Fruit fly (Drosophila melanogaster) S2 (cell line): ENCODE data around the gene CG12182.

Experiments used
- CG8478 ChIP-seq: fragments of >200 bp; optimal IDR thresholded peaks from 2 replicates; lab custom pipeline; 2018
- CTCF ChIP-seq, 2 experiments: fragments of >200 bp; optimal IDR thresholded peaks; 2 replicates each; lab custom pipeline; 2018

DNA sequence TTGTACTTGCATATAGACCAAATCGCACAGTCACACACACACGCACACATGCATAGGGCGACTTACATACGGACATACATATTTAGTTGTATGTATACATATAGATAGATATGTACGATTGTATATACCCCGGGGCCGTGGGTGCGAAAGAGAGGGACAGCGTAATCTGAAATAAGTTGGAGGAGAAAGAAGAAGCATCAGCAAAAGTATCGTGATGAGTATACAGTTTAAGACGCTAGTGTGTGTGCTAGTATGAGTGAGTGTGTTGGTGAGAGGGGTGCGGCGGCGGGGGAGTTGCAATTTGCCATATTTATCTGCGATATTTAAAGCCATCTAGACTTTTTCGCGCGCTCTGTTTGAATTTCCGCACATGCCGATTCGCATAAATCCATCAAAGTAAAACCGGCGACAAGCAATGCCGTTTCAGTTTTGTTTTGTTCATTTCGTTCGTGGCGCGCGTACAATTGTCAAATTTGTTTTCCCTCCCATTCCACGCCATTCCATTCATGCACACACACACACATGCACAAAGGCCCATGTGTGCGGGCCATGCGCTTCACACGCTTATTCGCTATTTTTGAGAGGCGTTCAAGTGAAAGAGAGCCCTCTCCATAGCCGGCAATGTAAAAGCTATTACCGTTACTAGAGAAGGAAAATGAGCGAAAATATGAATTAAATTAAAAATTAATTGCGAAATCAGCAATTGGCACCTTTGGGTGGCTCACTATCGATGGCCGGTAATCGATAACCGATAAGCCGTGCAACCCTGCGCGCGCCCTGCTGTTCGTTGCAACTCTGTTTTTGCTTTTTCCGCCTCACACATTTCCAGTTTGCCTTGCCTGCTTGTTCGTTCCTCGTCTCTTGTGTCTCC lies 35.8 kb upstream of the CG12182 start:
- TF ChIP-seq CG8478 (lab: Kevin White, UChicago) (no peak), CTCF (optimal IDR thresholded peaks at IDR 0.05; lab: Kevin White, UChicago) (no peak)
